Worm (Caenorhabditis elegans) whole organism, young adult: Measurements from ENCODE around the gene W02A2.5.

Source experiments
- C06A6.2 ChIP-seq: fragments of 200-800 bp; sonication (Bioruptor generic); conservative IDR thresholded peaks from 2 replicates; pipeline ENCODE4 v1.3.6; 2022; ENCODE audit warnings: missing genetic modification characterization, missing compliant biosample characterization
- F33H1.4 ChIP-seq: fragments of 200-800 bp; sonication (Bioruptor generic); IDR thresholded peaks from 2 replicates; pipeline ENCODE4 v1.3.6; 2022; ENCODE audit warnings: missing genetic modification reagents, missing genetic modification characterization, missing compliant biosample characterization
- F52B5.7 ChIP-seq: sonication (generic microtip); optimal IDR thresholded peaks from 2 replicates; lab custom pipeline; 2016; ENCODE audit warnings: mild to moderate bottlenecking, missing genetic modification characterization, missing compliant biosample characterization
- K12H6.12 ChIP-seq: fragments of 200-800 bp; sonication (Bioruptor generic); optimal IDR thresholded peaks from 2 replicates; lab custom pipeline; 2018; ENCODE audit warnings: mild to moderate bottlenecking, missing genetic modification characterization, missing compliant biosample characterization
- atf-7 ChIP-seq: sonication (generic microtip); optimal IDR thresholded peaks from 2 replicates; lab custom pipeline; 2017; ENCODE audit warnings: mild to moderate bottlenecking, missing genetic modification characterization, missing compliant biosample characterization
- attf-6 ChIP-seq: fragments of 200-800 bp; sonication (Bioruptor generic); IDR thresholded peaks from 2 replicates; pipeline ENCODE4 v1.3.6; 2022; ENCODE audit warnings: missing genetic modification reagents, missing genetic modification characterization, missing compliant biosample characterization
- cebp-1 ChIP-seq, 2 experiments: fragments of 200-800 bp in 1 of 2; sonication (Bioruptor generic) in 1 of 2; sonication (generic microtip) in 1 of 2; IDR thresholded peaks in 1 of 2; optimal IDR thresholded peaks in 1 of 2; 2 replicates each; pipeline versions ENCODE4 v1.3.6 to Lab custom; 2017 to 2022; ENCODE audit warnings: missing compliant biosample characterization in 2 of 2, missing genetic modification characterization in 2 of 2, mild to moderate bottlenecking in 1 of 2, missing genetic modification reagents in 1 of 2, moderate library complexity in 1 of 2
- cebp-2 ChIP-seq: fragments of 200-800 bp; sonication (Bioruptor generic); IDR thresholded peaks from 2 replicates; pipeline ENCODE4 v1.3.6; 2022; ENCODE audit warnings: missing genetic modification characterization, missing compliant biosample characterization
- ceh-79 ChIP-seq: sonication (generic microtip); optimal IDR thresholded peaks from 2 replicates; lab custom pipeline; 2017; ENCODE audit warnings: mild to moderate bottlenecking, missing genetic modification characterization, missing compliant biosample characterization
- ceh-91 ChIP-seq: fragments of 200-800 bp; sonication (Bioruptor generic); IDR thresholded peaks from 2 replicates; pipeline ENCODE4 v1.3.6; 2022; ENCODE audit warnings: missing genetic modification reagents, missing genetic modification characterization, missing compliant biosample characterization
- egrh-3 ChIP-seq: fragments of 200-800 bp; sonication (Bioruptor generic); IDR thresholded peaks from 2 replicates; pipeline ENCODE4 v1.3.6; 2022; ENCODE audit warnings: missing genetic modification reagents, missing genetic modification characterization, missing compliant biosample characterization
- lin-35 ChIP-seq, 3 experiments: fragments of 150-350 bp in 2 of 3; sonication (generic microtip) in 1 of 3; optimal IDR thresholded peaks; 2 replicates each; lab custom pipeline; 2014 to 2018; ENCODE audit warnings: missing biosample characterization in 3 of 3, missing genetic modification characterization in 3 of 3, missing genetic modification reagents in 3 of 3
- lin-40 ChIP-seq: sonication (generic microtip); optimal IDR thresholded peaks from 2 replicates; lab custom pipeline; 2016; ENCODE audit warnings: missing genetic modification characterization, mild to moderate bottlenecking, missing compliant biosample characterization, missing genotype, missing genetic modification reagents
- lin-54 ChIP-seq: fragments of 200-800 bp; sonication (Bioruptor generic); optimal IDR thresholded peaks from 2 replicates; lab custom pipeline; 2018; ENCODE audit warnings: mild to moderate bottlenecking, missing genetic modification characterization, missing compliant biosample characterization
- madf-3 ChIP-seq: fragments of 200-800 bp; sonication (Bioruptor generic); IDR thresholded peaks from 2 replicates; pipeline ENCODE4 v1.3.6; 2022; ENCODE audit warnings: missing genetic modification reagents, missing genetic modification characterization, missing compliant biosample characterization
- mcd-1 ChIP-seq: fragments of 200-800 bp; sonication (Bioruptor generic); IDR thresholded peaks from 2 replicates; pipeline ENCODE4 v1.3.6; 2022; ENCODE audit warnings: missing genetic modification reagents, missing genetic modification characterization, missing compliant biosample characterization
- nfya-1 ChIP-seq: sonication (generic microtip); optimal IDR thresholded peaks from 2 replicates; lab custom pipeline; 2017; ENCODE audit warnings: antibody characterized with exemption, missing compliant biosample characterization, missing genetic modification characterization, borderline replicate concordance; ENCODE audit not compliant: insufficient read depth
- nfyb-1 ChIP-seq: fragments of 200-800 bp; sonication (Bioruptor generic); IDR thresholded peaks from 2 replicates; pipeline ENCODE4 v1.3.6; 2022; ENCODE audit warnings: missing genetic modification reagents, missing genetic modification characterization, missing compliant biosample characterization
- nhr-179 ChIP-seq: sonication (generic microtip); optimal IDR thresholded peaks from 2 replicates; lab custom pipeline; 2016; ENCODE audit warnings: mild to moderate bottlenecking, missing genetic modification characterization, missing compliant biosample characterization
- nhr-27 ChIP-seq: fragments of 200-800 bp; sonication (Bioruptor generic); optimal IDR thresholded peaks from 2 replicates; lab custom pipeline; 2018; ENCODE audit warnings: mild to moderate bottlenecking, missing genetic modification characterization, moderate library complexity, missing compliant biosample characterization
- pha-4 ChIP-seq: fragments of 150-350 bp; sonication (generic microtip); optimal IDR thresholded peaks from 2 replicates; lab custom pipeline; 2014; ENCODE audit warnings: missing biosample characterization, missing genetic modification reagents, missing genetic modification characterization
- rcor-1 ChIP-seq: fragments of 200-800 bp; sonication (Bioruptor generic); IDR thresholded peaks from 2 replicates; pipeline ENCODE4 v1.3.6; 2022; ENCODE audit warnings: missing genetic modification reagents, missing genetic modification characterization, missing compliant biosample characterization
- rec-8 ChIP-seq, 2 experiments: sonication (generic microtip); optimal IDR thresholded peaks; 2 replicates each; lab custom pipeline; 2016; ENCODE audit warnings: mild to moderate bottlenecking in 2 of 2, missing genetic modification characterization in 2 of 2, missing genetic modification reagents in 2 of 2, missing genotype in 2 of 2, missing biosample characterization in 1 of 2, missing compliant biosample characterization in 1 of 2, moderate library complexity in 1 of 2
- rpc-1 ChIP-seq, 2 experiments: fragments of 150-350 bp in 1 of 2; sonication (generic microtip) in 1 of 2; optimal IDR thresholded peaks; 2 replicates each; lab custom pipeline; 2014 to 2018; ENCODE audit warnings: missing biosample characterization in 1 of 2, missing genetic modification characterization in 1 of 2, missing genetic modification reagents in 1 of 2, missing genotype in 1 of 2
- snpc-1.3 ChIP-seq: sonication (generic microtip); optimal IDR thresholded peaks from 2 replicates; lab custom pipeline; 2017; ENCODE audit warnings: missing genetic modification characterization, mild to moderate bottlenecking, missing compliant biosample characterization, antibody characterized with exemption, moderate library complexity, missing genotype, missing genetic modification reagents; ENCODE audit not compliant: insufficient read depth
- snpc-4 ChIP-seq, 5 experiments: fragments of 150-350 bp in 1 of 5; sonication (generic microtip) in 4 of 5; optimal IDR thresholded peaks; 2 replicates each; lab custom pipeline; 2014 to 2018; ENCODE audit warnings: missing genetic modification characterization in 5 of 5, missing biosample characterization in 3 of 5, antibody characterized with exemption in 2 of 5, mild to moderate bottlenecking in 2 of 5, missing compliant biosample characterization in 2 of 5, missing genotype in 2 of 5, moderate library complexity in 2 of 5, missing genetic modification reagents in 1 of 5
- sptf-2 ChIP-seq: fragments of 200-800 bp; sonication (Bioruptor generic); optimal IDR thresholded peaks from 2 replicates; lab custom pipeline; 2018; ENCODE audit warnings: mild to moderate bottlenecking, missing genetic modification characterization, missing compliant biosample characterization
- tbp1 ChIP-seq: fragments of 200-800 bp; sonication (Bioruptor generic); optimal IDR thresholded peaks from 2 replicates; lab custom pipeline; 2018; ENCODE audit warnings: mild to moderate bottlenecking, missing genetic modification characterization, missing compliant biosample characterization
- tbx-9 ChIP-seq: sonication (generic microtip); optimal IDR thresholded peaks from 2 replicates; lab custom pipeline; 2016; ENCODE audit warnings: borderline replicate concordance, missing genetic modification characterization, inconsistent platforms, missing compliant biosample characterization
- zfh-2 ChIP-seq: fragments of 200-800 bp; sonication (Bioruptor generic); conservative IDR thresholded peaks from 2 replicates; pipeline ENCODE4 v1.3.6; 2022; ENCODE audit warnings: missing genetic modification reagents, missing genetic modification characterization, missing compliant biosample characterization
- ztf-25 ChIP-seq: fragments of 200-800 bp; sonication (Bioruptor generic); IDR thresholded peaks from 2 replicates; pipeline ENCODE4 v1.3.6; 2022; ENCODE audit warnings: missing genetic modification reagents, missing genetic modification characterization, missing compliant biosample characterization
- ztf-3 ChIP-seq: fragments of 200-800 bp; sonication (Bioruptor generic); optimal IDR thresholded peaks from 2 replicates; lab custom pipeline; 2018; ENCODE audit warnings: mild to moderate bottlenecking, missing genetic modification characterization, missing compliant biosample characterization
- ztf-6 ChIP-seq: fragments of 200-800 bp; sonication (Bioruptor generic); IDR thresholded peaks from 2 replicates; pipeline ENCODE4 v1.3.6; 2022; ENCODE audit warnings: missing genetic modification reagents, missing genetic modification characterization, missing compliant biosample characterization

Gene W02A2.5

ce11 chrIV:13300109-13300508 is 42.5 kb upstream of the W02A2.5 start, which contains the start of gene kdp-1 (continued):
- TF ChIP-seq ceh-91: no peak

- TF ChIP-seq tbp1: peak; percentile 13
- no peak for TF ChIP-seq K12H6.12 (tag; lab: Kevin White, UChicago)
- TF ChIP-seq snpc-1.3 (tag; lab: Kevin White, UChicago): no peak
- no peak for TF ChIP-seq nfyb-1 (GFP tag; lab: Robert Waterston, UW)
- no peak for TF ChIP-seq cebp-1 (GFP tag; IDR thresholded peaks at IDR 0.05; lab: Robert Waterston, UW)
- TF ChIP-seq cebp-1 (tag; optimal IDR thresholded peaks at IDR 0.05; lab: Kevin White, UChicago): peak; percentile 44
- no peak for TF ChIP-seq mcd-1
- TF ChIP-seq ztf-25 (GFP tag; lab: Robert Waterston, UW): no peak
- TF ChIP-seq C06A6.2 (GFP tag; lab: Robert Waterston, UW): no peak
- no peak for TF ChIP-seq F52B5.7 (tag; lab: Kevin White, UChicago)
- peak; percentile 29; the same call in 1 of the 2 replicates for TF ChIP-seq attf-6 (GFP tag; lab: Robert Waterston, UW)
- 0 out of 2 replicates have a peak, but pooled peaks have one; percentile 32 for TF ChIP-seq cebp-2 (GFP tag; lab: Robert Waterston, UW)
- TF ChIP-seq atf-7 (tag; lab: Kevin White, UChicago): no peak
- TF ChIP-seq snpc-4 (GFP tag; optimal IDR thresholded peaks at IDR 0.05; lab: Kevin White, UChicago): no peak
- TF ChIP-seq snpc-4 (tag; optimal IDR thresholded peaks at IDR 0.05; lab: Kevin White, UChicago): peak in 1 of 4 experiments; percentile 1
- peak; percentile 9 for TF ChIP-seq nhr-27 (tag; lab: Kevin White, UChicago)
- no peak for TF ChIP-seq lin-54 (GFP tag; lab: Kevin White, UChicago)
- TF ChIP-seq lin-40: no peak
Observed at ce11 chrIV:13300591-13300990, 42.1 kb upstream of the W02A2.5 start, which contains the start of gene csn-6. Gene csn-6, plus strand, starts transcription at chrIV:13300824.

ce11 chrIV:13303442-13303841 is 39.2 kb upstream of the W02A2.5 start, which contains the start of gene Y67H2A.7:
Gene Y67H2A.7, plus strand, starts transcription at chrIV:13303742.
- TF ChIP-seq nfya-1 (no peak), madf-3 (GFP tag; lab: Robert Waterston, UW) (no peak), rpc-1 (optimal IDR thresholded peaks at IDR 0.05; lab: Kevin White, UChicago) (no peak), rpc-1 (tag; optimal IDR thresholded peaks at IDR 0.05; lab: Kevin White, UChicago) (no peak), pha-4 (tag; lab: Kevin White, UChicago) (no peak), ztf-3 (GFP tag; lab: Kevin White, UChicago) (no peak), nhr-179 (tag; lab: Kevin White, UChicago) (no peak), F33H1.4 (GFP tag; lab: Robert Waterston, UW) (no peak), lin-35 (GFP tag; optimal IDR thresholded peaks at IDR 0.05; lab: Kevin White, UChicago) (no peak), F52B5.7 (tag; lab: Kevin White, UChicago) (no peak), rcor-1 (GFP tag; lab: Robert Waterston, UW) (no peak), tbx-9 (tag; lab: Kevin White, UChicago) (no peak), sptf-2 (GFP tag; lab: Kevin White, UChicago) (no peak), egrh-3 (GFP tag; lab: Robert Waterston, UW) (no peak), ceh-79 (tag; lab: Kevin White, UChicago) (no peak), rec-8 (tag; optimal IDR thresholded peaks at IDR 0.05; lab: Kevin White, UChicago) (no peak), zfh-2 (no peak), ztf-6 (GFP tag; lab: Robert Waterston, UW) (no peak)
